Fruit fly (Drosophila melanogaster): ENCODE data around the gene CG14671.

The CG14671 gene

dm6 chr3R:5612372-5613113 is 47.9 kb upstream of the CG14671 start, which contains the start of gene Rga (continued):
- peak in 1 of 2 experiments; percentile 36 for TF ChIP-seq insv (GFP tag; optimal IDR thresholded peaks at IDR 0.05)
- TF ChIP-seq CG7556 (GFP tag; optimal IDR thresholded peaks at IDR 0.05), result peak; percentile 5
- no peak for TF ChIP-seq CG10543 (GFP tag; optimal IDR thresholded peaks at IDR 0.05)
- peak; percentile 10 for TF ChIP-seq CG10431 (GFP tag; optimal IDR thresholded peaks at IDR 0.05)
- no peak for TF ChIP-seq Vsx1 (GFP tag; optimal IDR thresholded peaks at IDR 0.05)
- TF ChIP-seq Camta (GFP tag; optimal IDR thresholded peaks at IDR 0.05), result no peak
- TF ChIP-seq da (GFP tag; optimal IDR thresholded peaks at IDR 0.05), result no peak
- no peak for TF ChIP-seq C15 (GFP tag; IDR thresholded peaks at IDR 0.05)
- 0 out of 2 replicates have a peak, but pooled peaks have one; percentile 16 for TF ChIP-seq CG32532 (GFP tag; IDR thresholded peaks at IDR 0.05)
- no peak for TF ChIP-seq CG7745 (tag; optimal IDR thresholded peaks at IDR 0.05)
- no peak for TF ChIP-seq lov (optimal IDR thresholded peaks at IDR 0.05)
- no peak for TF ChIP-seq lov (GFP tag; IDR thresholded peaks at IDR 0.05)
- no peak for TF ChIP-seq CG33213 (GFP tag; optimal IDR thresholded peaks at IDR 0.05)
- TF ChIP-seq zfh1 (GFP tag; IDR thresholded peaks at IDR 0.05), result no peak
- TF ChIP-seq CG2712 (tag; optimal IDR thresholded peaks at IDR 0.05), result no peak
- no peak for TF ChIP-seq sob (GFP tag; IDR thresholded peaks at IDR 0.05)
- no peak for TF ChIP-seq bbx (GFP tag; IDR thresholded peaks at IDR 0.05; ENCODE audit: partially characterized antibody)
- TF ChIP-seq gt (GFP tag; IDR thresholded peaks at IDR 0.05), result no peak
- no peak for TF ChIP-seq Usf (GFP tag; optimal IDR thresholded peaks at IDR 0.05)
- no peak for TF ChIP-seq grau (tag; optimal IDR thresholded peaks at IDR 0.05)
- TF ChIP-seq p53 (GFP tag; optimal IDR thresholded peaks at IDR 0.05), result no peak
- no peak for TF ChIP-seq Dip3 (GFP tag; optimal IDR thresholded peaks at IDR 0.05)
- TF ChIP-seq pros (GFP tag; optimal IDR thresholded peaks at IDR 0.05), result no peak
- TF ChIP-seq CG30403 (GFP tag; optimal IDR thresholded peaks at IDR 0.05), result no peak
- TF ChIP-seq pb (GFP tag; optimal IDR thresholded peaks at IDR 0.05), result no peak
- TF ChIP-seq Med (GFP tag), result peak; percentile 30
- TF ChIP-seq Ptx1 (GFP tag; IDR thresholded peaks at IDR 0.05), result no peak

dm6 chr3R:5611733-5612132 is 47.1 kb upstream of the CG14671 start:
- TF ChIP-seq CG17186 (GFP tag; optimal IDR thresholded peaks at IDR 0.05) (peak; percentile 6), MBD-R2 (GFP tag; IDR thresholded peaks at IDR 0.05) (peak; percentile 41), rib (GFP tag; IDR thresholded peaks at IDR 0.05) (0 out of 2 replicates have a peak, but pooled peaks have one; percentile 42), CG2889 (GFP tag; IDR thresholded peaks at IDR 0.05) (no peak), Pdp1 (GFP tag; optimal IDR thresholded peaks at IDR 0.05) (peak in 1 of 2 experiments; percentile 23), lola (GFP tag; optimal IDR thresholded peaks at IDR 0.05) (peak in 1 of 3 experiments; percentile 3), crp (GFP tag; optimal IDR thresholded peaks at IDR 0.05) (peak in 1 of 2 experiments; percentile 77), stwl (tag; optimal IDR thresholded peaks at IDR 0.05) (peak; percentile 31), CG30020 (tag; optimal IDR thresholded peaks at IDR 0.05) (peak; percentile 1), tio (GFP tag; optimal IDR thresholded peaks at IDR 0.05) (no peak), HHEX (GFP tag; optimal IDR thresholded peaks at IDR 0.05) (peak; percentile 10), Ets65A (GFP tag) (peak; percentile 63), croc (GFP tag; conservative IDR thresholded peaks at IDR 0.05) (no peak), Med (GFP tag) (peak; percentile 69), CG10267 (tag; optimal IDR thresholded peaks at IDR 0.05) (peak; percentile 80), CTCF (GFP tag; optimal IDR thresholded peaks at IDR 0.05) (peak; percentile 3), CG31441 (GFP tag; IDR thresholded peaks at IDR 0.05) (no peak), CG12659 (GFP tag; optimal IDR thresholded peaks at IDR 0.05) (peak; percentile 17), CG4360 (GFP tag; IDR thresholded peaks at IDR 0.05) (peak; percentile 65)
